Worm (Caenorhabditis elegans) whole organism, L3 larva: ENCODE results near the gene str-174.

Experiments
- R02D3.7 ChIP-seq: fragments of 150-350 bp; optimal IDR thresholded peaks from 2 replicates; lab custom pipeline; 2014; ENCODE audit warnings: missing biosample characterization, missing genetic modification characterization
- ZK546.5 ChIP-seq: sonication (generic microtip); optimal IDR thresholded peaks from 2 replicates; lab custom pipeline; 2017; ENCODE audit warnings: missing biosample characterization, missing genetic modification characterization
- aly-2 ChIP-seq: fragments of 150-350 bp; optimal IDR thresholded peaks from 2 replicates; lab custom pipeline; 2014; ENCODE audit warnings: missing biosample characterization, missing genetic modification characterization
- ama-1 ChIP-seq: fragments of 150-350 bp; optimal IDR thresholded peaks from 2 replicates; lab custom pipeline; 2018
- ceh-16 ChIP-seq: sonication (generic microtip); optimal IDR thresholded peaks from 2 replicates; lab custom pipeline; 2017; ENCODE audit warnings: missing biosample characterization, missing genetic modification characterization
- ceh-28 ChIP-seq: fragments of 150-350 bp; optimal IDR thresholded peaks from 2 replicates; lab custom pipeline; 2014; ENCODE audit warnings: missing biosample characterization, missing genetic modification reagents, missing genetic modification characterization
- ceh-82 ChIP-seq: fragments of 150-350 bp; optimal IDR thresholded peaks from 2 replicates; lab custom pipeline; 2014; ENCODE audit warnings: missing biosample characterization, missing genetic modification characterization
- egl-27 ChIP-seq: sonication (generic microtip); optimal IDR thresholded peaks from 4 replicates; lab custom pipeline; 2017; ENCODE audit warnings: missing biosample characterization, missing genetic modification reagents, missing genetic modification characterization
- egl-5 ChIP-seq: fragments of 150-350 bp; optimal IDR thresholded peaks from 2 replicates; lab custom pipeline; 2017; ENCODE audit warnings: missing biosample characterization, missing genetic modification reagents, missing genetic modification characterization, inconsistent platforms
- elt-1 ChIP-seq: fragments of 150-350 bp; optimal IDR thresholded peaks from 2 replicates; lab custom pipeline; 2014; ENCODE audit warnings: missing biosample characterization, missing genetic modification characterization
- elt-3 ChIP-seq, 3 experiments: fragments of 150-350 bp in 1 of 3; sonication (generic microtip) in 2 of 3; optimal IDR thresholded peaks; 2 replicates in 2 of 3; 4 replicates in 1 of 3; lab custom pipeline; 2014 to 2017; ENCODE audit warnings: missing biosample characterization in 3 of 3, missing genetic modification characterization in 3 of 3
- eor-1 ChIP-seq, 2 experiments: fragments of 150-350 bp; optimal IDR thresholded peaks; 2 replicates each; lab custom pipeline; 2014 to 2018; ENCODE audit warnings: missing biosample characterization in 2 of 2, missing genetic modification characterization in 2 of 2
- fkh-2 ChIP-seq: fragments of 150-350 bp; optimal IDR thresholded peaks from 2 replicates; lab custom pipeline; 2014; ENCODE audit warnings: missing biosample characterization, missing genetic modification reagents, missing genetic modification characterization
- fos-1 ChIP-seq: fragments of 150-350 bp; optimal IDR thresholded peaks from 2 replicates; lab custom pipeline; 2014; ENCODE audit warnings: missing biosample characterization, missing genetic modification characterization
- hmg-11 ChIP-seq: sonication (generic microtip); optimal IDR thresholded peaks from 2 replicates; lab custom pipeline; 2016; ENCODE audit warnings: missing genetic modification characterization, missing compliant biosample characterization
- jun-1 ChIP-seq: fragments of 150-350 bp; optimal IDR thresholded peaks from 2 replicates; lab custom pipeline; 2014; ENCODE audit warnings: missing biosample characterization, missing genetic modification reagents, missing genetic modification characterization
- lin-15B ChIP-seq: fragments of 150-350 bp; optimal IDR thresholded peaks from 2 replicates; lab custom pipeline; 2014; ENCODE audit warnings: missing biosample characterization, missing genetic modification characterization
- lin-39 ChIP-seq: fragments of 150-350 bp; optimal IDR thresholded peaks from 2 replicates; lab custom pipeline; 2018; ENCODE audit warnings: missing biosample characterization, missing genetic modification reagents, missing genetic modification characterization
- lsy-12 ChIP-seq: sonication (generic microtip); optimal IDR thresholded peaks from 2 replicates; lab custom pipeline; 2016; ENCODE audit warnings: mild to moderate bottlenecking, missing genetic modification characterization, missing compliant biosample characterization
- mdl-1 ChIP-seq: fragments of 150-350 bp; optimal IDR thresholded peaks from 2 replicates; lab custom pipeline; 2014; ENCODE audit warnings: missing biosample characterization, missing genetic modification characterization
- nfya-1 ChIP-seq: sonication (generic microtip); optimal IDR thresholded peaks from 2 replicates; lab custom pipeline; 2017; ENCODE audit warnings: missing genetic modification characterization, mild to moderate bottlenecking, missing compliant biosample characterization, antibody characterized with exemption, moderate library complexity; ENCODE audit not compliant: insufficient read depth
- nhr-11 ChIP-seq: fragments of 150-350 bp; optimal IDR thresholded peaks from 2 replicates; lab custom pipeline; 2014; ENCODE audit warnings: missing biosample characterization, missing genetic modification characterization
- nhr-12 ChIP-seq: fragments of 150-350 bp; optimal IDR thresholded peaks from 2 replicates; lab custom pipeline; 2014; ENCODE audit warnings: missing biosample characterization, missing genetic modification characterization
- nhr-23 ChIP-seq: fragments of 150-350 bp; optimal IDR thresholded peaks from 2 replicates; lab custom pipeline; 2014; ENCODE audit warnings: missing biosample characterization, missing genetic modification reagents, missing genetic modification characterization
- nhr-237 ChIP-seq: fragments of 150-350 bp; optimal IDR thresholded peaks from 2 replicates; lab custom pipeline; 2014; ENCODE audit warnings: missing biosample characterization, missing genetic modification characterization
- nhr-25 ChIP-seq: sonication (generic microtip); optimal IDR thresholded peaks from 2 replicates; lab custom pipeline; 2017; ENCODE audit warnings: missing biosample characterization, missing genetic modification characterization
- nhr-28 ChIP-seq: fragments of 150-350 bp; optimal IDR thresholded peaks from 2 replicates; lab custom pipeline; 2014; ENCODE audit warnings: missing biosample characterization, missing genetic modification characterization
- nhr-43 ChIP-seq: sonication (generic microtip); optimal IDR thresholded peaks from 2 replicates; lab custom pipeline; 2016; ENCODE audit warnings: mild to moderate bottlenecking, missing genetic modification characterization, missing compliant biosample characterization; ENCODE audit not compliant: poor library complexity, severe bottlenecking
- nhr-67 ChIP-seq: fragments of 150-350 bp; optimal IDR thresholded peaks from 2 replicates; lab custom pipeline; 2014; ENCODE audit warnings: missing biosample characterization, missing genetic modification characterization
- nhr-76 ChIP-seq: fragments of 150-350 bp; sonication (generic microtip); optimal IDR thresholded peaks from 5 replicates; lab custom pipeline; 2014; ENCODE audit warnings: missing biosample characterization, missing genetic modification characterization
- nhr-77 ChIP-seq: fragments of 150-350 bp; optimal IDR thresholded peaks from 2 replicates; lab custom pipeline; 2014; ENCODE audit warnings: missing biosample characterization, missing genetic modification characterization
- pha-4 ChIP-seq: fragments of 150-350 bp; optimal IDR thresholded peaks from 2 replicates; lab custom pipeline; 2014; ENCODE audit warnings: missing biosample characterization, missing genetic modification reagents, missing genetic modification characterization
- sea-2 ChIP-seq: fragments of 150-350 bp; sonication (generic microtip); optimal IDR thresholded peaks from 4 replicates; lab custom pipeline; 2014; ENCODE audit warnings: missing biosample characterization, missing genetic modification reagents, missing genetic modification characterization
- skn-1 ChIP-seq: fragments of 150-350 bp; optimal IDR thresholded peaks from 2 replicates; lab custom pipeline; 2014; ENCODE audit warnings: missing biosample characterization, missing genetic modification characterization
- snpc-4 ChIP-seq: fragments of 150-350 bp; optimal IDR thresholded peaks from 2 replicates; lab custom pipeline; 2014; ENCODE audit warnings: missing biosample characterization, missing genetic modification characterization
- tbx-2 ChIP-seq: sonication (generic microtip); optimal IDR thresholded peaks from 2 replicates; lab custom pipeline; 2016; ENCODE audit warnings: mild to moderate bottlenecking, missing genetic modification characterization, missing compliant biosample characterization
- unc-62 ChIP-seq: fragments of 150-350 bp; sonication (generic microtip); optimal IDR thresholded peaks from 4 replicates; lab custom pipeline; 2014; ENCODE audit warnings: missing biosample characterization, missing genetic modification reagents, missing genetic modification characterization
- ztf-4 ChIP-seq: fragments of 150-350 bp; optimal IDR thresholded peaks from 2 replicates; lab custom pipeline; 2014; ENCODE audit warnings: missing biosample characterization, missing genetic modification characterization

The str-174 gene

DNA sequence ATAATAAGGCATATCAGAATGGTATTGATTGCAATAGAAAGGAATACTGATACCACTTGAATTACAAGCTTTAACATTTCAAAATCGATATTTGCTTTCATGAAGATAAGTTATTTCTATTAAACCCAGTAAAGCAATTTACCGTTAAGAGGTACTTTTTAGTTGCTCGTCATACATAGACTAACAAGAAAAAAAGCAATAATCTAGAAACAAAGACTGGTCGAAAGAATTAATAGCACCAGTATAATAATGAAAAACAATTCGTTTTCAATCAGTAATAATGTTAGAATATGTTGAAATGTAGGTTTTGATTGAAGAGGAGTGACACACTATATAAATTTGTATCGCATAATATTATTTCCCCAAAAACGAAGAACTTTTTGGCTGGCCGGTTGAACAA, 4.0 kb downstream of the str-174 start, which contains the start of gene str-175:
TSS of gene str-175 (minus strand) at position 101 of the 400 bp plus-strand sequence.
- TF ChIP-seq nhr-11 (no peak), nhr-76 (tag; lab: Kevin White, UChicago) (no peak), ama-1 (lab: Kevin White, UChicago) (no peak), nhr-28 (tag; lab: Kevin White, UChicago) (no peak), hmg-11 (tag; lab: Kevin White, UChicago) (no peak), elt-1 (no peak)

DNA sequence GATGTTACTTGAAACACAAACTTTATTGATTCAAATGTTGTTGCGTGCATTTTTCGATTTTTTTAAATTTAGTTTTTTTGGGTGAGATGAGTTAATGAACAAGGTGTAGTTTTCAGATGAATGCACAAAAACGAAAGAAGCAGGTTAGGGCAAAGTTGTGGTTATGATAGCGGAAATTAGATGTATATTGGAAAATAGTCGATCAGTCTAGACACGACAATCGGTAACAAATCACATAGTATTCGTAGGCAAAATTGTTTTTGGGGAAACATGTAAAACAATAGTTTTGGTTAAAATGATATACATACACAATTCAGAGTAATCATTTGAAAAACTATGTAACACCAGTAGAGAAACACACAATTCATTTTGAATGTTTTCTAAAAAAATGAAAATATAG, 6.9 kb downstream of the str-174 start, which contains the start of gene str-172:
TSS of gene str-172 (minus strand) at position 101 of the 400 bp plus-strand sequence.
- TF ChIP-seq pha-4 (no peak), ceh-16 (tag; lab: Kevin White, UChicago) (no peak), lsy-12 (tag; lab: Kevin White, UChicago) (no peak), nhr-237 (tag; lab: Kevin White, UChicago) (no peak), nhr-25 (tag; lab: Kevin White, UChicago) (no peak), snpc-4 (tag; lab: Kevin White, UChicago) (no peak), ztf-4 (tag; lab: Kevin White, UChicago) (no peak), tbx-2 (tag; lab: Kevin White, UChicago) (no peak)

DNA sequence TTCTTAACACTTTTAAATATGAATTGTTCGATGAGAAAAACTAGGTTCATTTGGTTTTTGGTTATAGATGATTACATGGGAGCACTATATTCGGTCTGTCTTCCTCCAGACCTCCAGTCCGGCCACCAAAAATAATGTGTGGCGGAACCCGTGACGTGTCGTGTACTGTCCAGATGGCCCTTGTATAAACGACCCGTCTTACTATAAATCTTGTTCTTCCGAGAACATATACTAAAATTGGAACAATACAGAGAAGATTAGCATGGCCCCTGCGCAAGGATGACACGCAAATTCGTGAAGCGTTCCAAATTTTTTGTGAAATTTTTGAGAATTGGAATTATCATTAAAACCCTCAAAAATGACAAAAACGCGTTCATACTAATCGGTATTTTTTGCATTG, 7.9 kb downstream of the str-174 start:
- no peak for TF ChIP-seq ZK546.5 (tag; lab: Kevin White, UChicago)
- TF ChIP-seq egl-27 (tag; lab: Kevin White, UChicago): no peak
- TF ChIP-seq pha-4: no peak

DNA sequence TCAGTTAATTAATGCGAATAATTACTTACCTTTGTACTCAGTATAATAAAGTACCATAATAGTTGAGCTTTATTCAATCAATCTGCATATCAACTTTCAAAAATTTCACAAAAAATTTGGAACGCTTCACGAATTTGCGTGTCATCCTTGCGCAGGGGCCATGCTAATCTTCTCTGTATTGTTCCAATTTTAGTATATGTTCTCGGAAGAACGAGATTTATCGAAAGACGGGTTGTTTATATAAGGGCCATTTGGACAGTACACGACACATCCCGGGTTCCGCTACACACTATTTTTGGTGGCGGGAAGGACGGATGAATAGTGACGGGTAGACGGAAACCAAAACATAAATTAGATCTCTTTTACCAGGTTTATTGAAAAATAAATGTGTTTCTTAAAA, 10.0 kb downstream of the str-174 start:
- no peak for TF ChIP-seq lin-15B
- TF ChIP-seq sea-2 (GFP tag; lab: Kevin White, UChicago): no peak
- TF ChIP-seq fos-1 (tag; lab: Kevin White, UChicago): no peak
- TF ChIP-seq lin-39: no peak
- no peak for TF ChIP-seq nhr-77 (tag; lab: Kevin White, UChicago)
- TF ChIP-seq ceh-28 (tag; lab: Kevin White, UChicago): no peak
- TF ChIP-seq nhr-67: no peak
- no peak for TF ChIP-seq nhr-12 (tag; lab: Kevin White, UChicago)
- no peak for TF ChIP-seq nhr-43
- no peak for TF ChIP-seq egl-27 (tag; lab: Kevin White, UChicago)
- TF ChIP-seq, all 47 proteins: peak for 0

DNA sequence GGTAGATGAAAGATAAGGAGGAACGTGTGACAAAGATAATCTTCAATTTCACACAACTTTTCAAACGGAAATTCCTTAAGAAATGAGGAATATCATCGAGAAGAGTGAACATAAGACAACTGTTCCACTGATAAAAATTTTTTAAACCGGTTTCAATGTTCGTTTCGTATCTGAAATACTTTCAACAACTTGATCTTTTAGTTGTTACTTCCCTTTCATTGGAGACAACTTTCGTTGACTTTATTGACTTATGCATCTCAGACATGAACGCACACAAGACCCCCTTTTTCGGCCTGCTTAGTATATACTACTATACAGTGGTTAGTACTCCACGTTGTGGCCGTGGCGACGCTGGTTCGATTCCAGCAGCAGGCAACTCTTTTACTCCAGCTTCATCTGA, 13.1 kb downstream of the str-174 start, which contains the start of the genes Y17G9A.4 and str-173:
TSS of gene Y17G9A.4 (minus strand) at position 101 of the 400 bp plus-strand sequence.
TSS of gene str-173 (plus strand) at position 325 of the 400 bp plus-strand sequence.
- no peak for TF ChIP-seq nhr-76 (tag; lab: Kevin White, UChicago)
- TF ChIP-seq elt-3 (tag; optimal IDR thresholded peaks at IDR 0.05; lab: Kevin White, UChicago): no peak
- no peak for TF ChIP-seq ceh-28 (tag; lab: Kevin White, UChicago)
- TF ChIP-seq unc-62: no peak
- no peak for TF ChIP-seq skn-1 (tag; lab: Kevin White, UChicago)
- TF ChIP-seq egl-5 (tag; lab: Kevin White, UChicago): no peak
- TF ChIP-seq fos-1 (tag; lab: Kevin White, UChicago): no peak
- TF ChIP-seq pha-4: no peak
- no peak for TF ChIP-seq nhr-11
- no peak for TF ChIP-seq ZK546.5 (tag; lab: Kevin White, UChicago)
- no peak for TF ChIP-seq sea-2 (GFP tag; lab: Kevin White, UChicago)
- no peak for TF ChIP-seq aly-2 (tag; lab: Kevin White, UChicago)
- no peak for TF ChIP-seq mdl-1 (tag; lab: Kevin White, UChicago)
- TF ChIP-seq eor-1 (tag; optimal IDR thresholded peaks at IDR 0.05; lab: Kevin White, UChicago): no peak
- no peak for TF ChIP-seq ceh-82 (tag; lab: Kevin White, UChicago)
- no peak for TF ChIP-seq snpc-4 (tag; lab: Kevin White, UChicago)

DNA sequence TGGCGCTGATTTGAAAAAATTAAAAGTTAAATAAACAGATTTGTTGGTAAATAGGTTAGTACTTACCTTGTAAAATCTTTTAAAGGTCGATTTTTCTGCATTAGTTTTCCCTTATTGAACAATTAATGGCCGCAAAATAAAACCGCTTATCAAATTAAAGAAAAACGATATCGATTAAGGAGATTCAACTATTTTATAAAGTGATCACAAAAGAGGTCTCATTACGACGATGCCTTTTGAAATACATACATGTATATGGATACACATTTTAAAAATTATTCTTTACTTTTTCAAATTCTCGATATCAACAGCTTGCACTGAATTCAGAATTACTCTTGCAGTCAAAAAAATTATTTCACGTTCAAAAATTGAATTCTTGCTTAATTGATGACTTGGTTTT, 15.9 kb downstream of the str-174 start, which contains the start of gene Y17G9A.3:
TSS of gene Y17G9A.3 (minus strand) at position 101 of the 400 bp plus-strand sequence.
- TF ChIP-seq ceh-28 (tag; lab: Kevin White, UChicago) (no peak), nhr-23 (no peak), ZK546.5 (tag; lab: Kevin White, UChicago) (no peak), fkh-2 (tag; lab: Kevin White, UChicago) (no peak), sea-2 (GFP tag; lab: Kevin White, UChicago) (no peak), egl-27 (tag; lab: Kevin White, UChicago) (no peak), egl-5 (tag; lab: Kevin White, UChicago) (no peak), hmg-11 (tag; lab: Kevin White, UChicago) (no peak), ztf-4 (tag; lab: Kevin White, UChicago) (no peak), tbx-2 (tag; lab: Kevin White, UChicago) (no peak), jun-1 (no peak), R02D3.7 (no peak), lin-15B (no peak), nfya-1 (no peak)
